Fruit fly (Drosophila melanogaster) whole organism: ENCODE measurements around the gene Cpr92F.

Experiments used
- CG8478 ChIP-seq: fragments of >200 bp; optimal IDR thresholded peaks from 2 replicates; lab custom pipeline; 2018; ENCODE audit warnings: inconsistent platforms
- psq ChIP-seq: fragments of >200 bp; optimal IDR thresholded peaks from 2 replicates; lab custom pipeline; 2017
- usp ChIP-seq: fragments of >200 bp; optimal IDR thresholded peaks from 2 replicates; lab custom pipeline; 2017; ENCODE audit warnings: missing biosample characterization, missing genetic modification characterization, mixed read lengths

DNA sequence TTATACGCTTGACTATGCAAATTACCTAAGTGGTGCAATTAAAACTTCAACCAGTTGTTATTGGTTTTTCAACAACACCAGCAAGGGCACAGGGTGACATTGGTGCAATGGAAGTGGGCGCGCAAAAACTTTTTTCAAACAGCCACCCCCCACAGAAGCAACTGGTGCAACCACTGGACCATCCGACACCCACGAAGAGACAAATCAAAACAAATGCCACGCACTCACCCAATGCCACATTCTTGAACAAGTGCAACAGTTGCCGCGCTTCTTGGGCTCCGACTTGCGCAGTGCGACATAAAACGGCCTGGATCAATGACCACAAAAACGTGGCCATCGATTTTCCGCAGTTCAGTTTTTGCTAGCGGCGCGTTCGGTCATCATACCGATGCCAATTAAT is 33.6 kb upstream of the Cpr92F start:
- TF ChIP-seq usp (GFP tag; lab: Kevin White, UChicago) (no peak), psq (lab: Kevin White, UChicago) (no peak), CG8478 (lab: Kevin White, UChicago) (no peak)
